Fruit fly (Drosophila melanogaster) whole organism, embryonic: Measurements from ENCODE around the gene CG18301.
A peak's percentile ranks its signal among the peaks of the same experiment; 100 is the strongest.

ENCODE experiments used
- ATbp ChIP-seq: fragments of 200-800 bp; sonication (Bioruptor generic); optimal IDR thresholded peaks from 2 replicates; lab custom pipeline; 2017; ENCODE audit warnings: missing biosample characterization, mild to moderate bottlenecking, missing genetic modification characterization, missing genetic modification reagents
- B-H1 ChIP-seq: fragments of 200-800 bp; sonication (Bioruptor generic); IDR thresholded peaks from 3 replicates; pipeline ENCODE4 v1.3.6; 2022; ENCODE audit warnings: missing biosample characterization, missing genetic modification characterization
- CG1024 ChIP-seq: fragments of 200-800 bp; sonication (Bioruptor generic); IDR thresholded peaks from 2 replicates; pipeline ENCODE4 v1.3.6; 2022; ENCODE audit warnings: missing biosample characterization, missing genetic modification characterization
- CG11456 ChIP-seq: fragments of 200-800 bp; sonication (Bioruptor generic); IDR thresholded peaks from 3 replicates; pipeline ENCODE4 v1.3.6; 2022; ENCODE audit warnings: missing biosample characterization, missing genetic modification characterization
- CG11560 ChIP-seq: fragments of 200-800 bp; sonication (Bioruptor generic); IDR thresholded peaks from 3 replicates; pipeline ENCODE4 v1.3.6; 2022; ENCODE audit warnings: missing biosample characterization, missing genetic modification characterization
- CG12155 ChIP-seq: fragments of 200-800 bp; sonication (Bioruptor generic); optimal IDR thresholded peaks from 3 replicates; lab custom pipeline; 2016; ENCODE audit warnings: missing biosample characterization, missing genetic modification characterization
- CG15601 ChIP-seq: fragments of 200-800 bp; sonication (Bioruptor generic); optimal IDR thresholded peaks from 3 replicates; lab custom pipeline; 2019; ENCODE audit warnings: missing biosample characterization, mild to moderate bottlenecking, missing genetic modification characterization, moderate library complexity
- CG17385 ChIP-seq: fragments of 200-800 bp; sonication (Bioruptor generic); optimal IDR thresholded peaks from 3 replicates; lab custom pipeline; 2018; ENCODE audit warnings: missing biosample characterization, mild to moderate bottlenecking, missing genetic modification characterization
- CG33213 ChIP-seq: fragments of 200-800 bp; sonication (Bioruptor generic); optimal IDR thresholded peaks from 3 replicates; lab custom pipeline; 2016; ENCODE audit warnings: missing biosample characterization, missing genetic modification characterization
- CG3407 ChIP-seq: fragments of 200-800 bp; sonication (Bioruptor generic); optimal IDR thresholded peaks from 2 replicates; lab custom pipeline; 2018; ENCODE audit warnings: missing biosample characterization, mild to moderate bottlenecking, missing genetic modification characterization
- CG34224 ChIP-seq: fragments of 200-800 bp; sonication (Bioruptor generic); IDR thresholded peaks from 3 replicates; pipeline ENCODE4 v1.3.6; 2022; ENCODE audit warnings: missing biosample characterization, missing genetic modification characterization; ENCODE audit not compliant: partially characterized antibody
- CG34422 ChIP-seq: fragments of 200-800 bp; sonication (Bioruptor generic); IDR thresholded peaks from 3 replicates; pipeline ENCODE4 v1.3.6; 2022; ENCODE audit warnings: missing biosample characterization, missing genetic modification characterization
- CG4730 ChIP-seq: fragments of 200-800 bp; sonication (Bioruptor generic); IDR thresholded peaks from 2 replicates; pipeline ENCODE4 v1.3.6; 2022; ENCODE audit warnings: missing biosample characterization, missing genetic modification characterization
- CG5953 ChIP-seq: fragments of 200-800 bp; sonication (Bioruptor generic); IDR thresholded peaks from 2 replicates; pipeline ENCODE4 v1.3.6; 2022; ENCODE audit warnings: missing biosample characterization, missing genetic modification characterization
- CG6813 ChIP-seq: fragments of 200-800 bp; sonication (Bioruptor generic); optimal IDR thresholded peaks from 2 replicates; lab custom pipeline; 2017; ENCODE audit warnings: missing biosample characterization, missing genetic modification characterization, mild to moderate bottlenecking, moderate library complexity, missing genetic modification reagents
- CG7372 ChIP-seq: fragments of 200-800 bp; sonication (Bioruptor generic); IDR thresholded peaks from 2 replicates; pipeline ENCODE4 v1.3.6; 2022; ENCODE audit warnings: missing biosample characterization, missing genetic modification characterization
- CG9437 ChIP-seq: fragments of 200-800 bp; sonication (Bioruptor generic); optimal IDR thresholded peaks from 2 replicates; lab custom pipeline; 2018; ENCODE audit warnings: missing biosample characterization, mild to moderate bottlenecking, missing genetic modification characterization
- Chrac-16 ChIP-seq: fragments of 200-800 bp; sonication (Bioruptor generic); optimal IDR thresholded peaks from 3 replicates; lab custom pipeline; 2016; ENCODE audit warnings: missing biosample characterization, missing genetic modification characterization
- Dek ChIP-seq: fragments of 200-800 bp; sonication (Bioruptor generic); optimal IDR thresholded peaks from 3 replicates; lab custom pipeline; 2019; ENCODE audit warnings: missing biosample characterization, mild to moderate bottlenecking, missing genetic modification characterization, moderate library complexity
- Gsc ChIP-seq: fragments of 200-800 bp; sonication (Bioruptor generic); IDR thresholded peaks from 2 replicates; pipeline ENCODE4 v1.3.6; 2022; ENCODE audit warnings: missing biosample characterization, missing genetic modification characterization
- H15 ChIP-seq: fragments of 200-800 bp; sonication (Bioruptor generic); IDR thresholded peaks from 3 replicates; pipeline ENCODE4 v1.3.6; 2022; ENCODE audit warnings: missing biosample characterization, missing genetic modification characterization
- HLH3B ChIP-seq: fragments of 200-800 bp; sonication (Bioruptor generic); IDR thresholded peaks from 2 replicates; pipeline ENCODE4 v1.3.6; 2022; ENCODE audit warnings: missing biosample characterization, missing genetic modification characterization
- HLHmδ ChIP-seq: fragments of 200-800 bp; sonication (Bioruptor generic); optimal IDR thresholded peaks from 2 replicates; lab custom pipeline; 2018; ENCODE audit warnings: missing biosample characterization, mild to moderate bottlenecking, missing genetic modification characterization, moderate library complexity
- Hmr ChIP-seq: fragments of 200-800 bp; sonication (Bioruptor generic); optimal IDR thresholded peaks from 3 replicates; lab custom pipeline; 2017; ENCODE audit warnings: mild to moderate bottlenecking, missing biosample characterization, missing genetic modification reagents, missing genetic modification characterization
- Hr51 ChIP-seq, 2 experiments: fragments of 200-800 bp; sonication (Bioruptor generic); optimal IDR thresholded peaks; 2 replicates in 1 of 2; 3 replicates in 1 of 2; lab custom pipeline; 2016 to 2018; ENCODE audit warnings: missing biosample characterization in 2 of 2, missing genetic modification characterization in 2 of 2, mild to moderate bottlenecking in 1 of 2, moderate library complexity in 1 of 2
- Hr78 ChIP-seq, 2 experiments: fragments of 200-800 bp in 1 of 2; fragments of >200 bp in 1 of 2; sonication (Bioruptor generic) in 1 of 2; optimal IDR thresholded peaks; 2 replicates each; lab custom pipeline; 2017 to 2019; ENCODE audit warnings: missing biosample characterization in 2 of 2, missing genetic modification characterization in 2 of 2, mild to moderate bottlenecking in 1 of 2, moderate library complexity in 1 of 2
- Jarid2 ChIP-seq: fragments of 200-800 bp; sonication (Bioruptor generic); optimal IDR thresholded peaks from 3 replicates; lab custom pipeline; 2017; ENCODE audit warnings: mild to moderate bottlenecking, missing biosample characterization, missing genetic modification reagents, missing genetic modification characterization
- Nf-YC ChIP-seq: fragments of 200-800 bp; optimal IDR thresholded peaks from 3 replicates; lab custom pipeline; 2019; ENCODE audit warnings: missing biosample characterization, mild to moderate bottlenecking, missing genetic modification characterization, moderate library complexity
- PHDP ChIP-seq: fragments of 200-800 bp; sonication (Bioruptor generic); optimal IDR thresholded peaks from 3 replicates; lab custom pipeline; 2018; ENCODE audit warnings: missing biosample characterization, mild to moderate bottlenecking, missing genetic modification characterization, moderate library complexity
- Ptx1 ChIP-seq: fragments of 200-800 bp; sonication (Bioruptor generic); IDR thresholded peaks from 2 replicates; pipeline ENCODE4 v1.3.6; 2022; ENCODE audit warnings: missing biosample characterization, missing genetic modification characterization
- Sry-δ ChIP-seq: fragments of 200-800 bp; sonication (Bioruptor generic); optimal IDR thresholded peaks from 2 replicates; lab custom pipeline; 2016; ENCODE audit warnings: missing biosample characterization, missing genetic modification characterization
- Ssrp ChIP-seq: fragments of 200-800 bp; sonication (Bioruptor generic); optimal IDR thresholded peaks from 2 replicates; lab custom pipeline; 2018; ENCODE audit warnings: missing biosample characterization, mild to moderate bottlenecking, missing genetic modification characterization, moderate library complexity
- TFAM ChIP-seq: fragments of 200-800 bp; sonication (Bioruptor generic); optimal IDR thresholded peaks from 2 replicates; lab custom pipeline; 2017; ENCODE audit warnings: missing biosample characterization, missing genetic modification characterization, inconsistent platforms
- Xrp1 ChIP-seq: fragments of 200-800 bp; sonication (Bioruptor generic); IDR thresholded peaks from 2 replicates; pipeline ENCODE4 v1.3.6; 2022; ENCODE audit warnings: missing biosample characterization, missing genetic modification characterization
- cas ChIP-seq: fragments of 200-800 bp; sonication (Bioruptor generic); IDR thresholded peaks from 2 replicates; pipeline ENCODE4 v1.3.6; 2022; ENCODE audit warnings: missing biosample characterization, missing genetic modification characterization
- corto ChIP-seq: fragments of 200-800 bp; sonication (Bioruptor generic); optimal IDR thresholded peaks from 2 replicates; lab custom pipeline; 2016; ENCODE audit warnings: missing biosample characterization, mild to moderate bottlenecking, missing genetic modification characterization, moderate library complexity
- dpn ChIP-seq, 2 experiments: fragments of 200-800 bp; sonication (Bioruptor generic); optimal IDR thresholded peaks; 3 replicates each; lab custom pipeline; 2016; ENCODE audit warnings: missing biosample characterization in 2 of 2, missing genetic modification characterization in 2 of 2
- dysf ChIP-seq: fragments of 200-800 bp; sonication (Bioruptor generic); IDR thresholded peaks from 3 replicates; pipeline ENCODE4 v1.3.6; 2022; ENCODE audit warnings: missing biosample characterization, missing genetic modification characterization
- gce ChIP-seq: fragments of 200-800 bp; sonication (Bioruptor generic); IDR thresholded peaks from 3 replicates; pipeline ENCODE4 v1.3.6; 2022; ENCODE audit warnings: missing biosample characterization, missing genetic modification characterization
- klu ChIP-seq: fragments of 200-800 bp; sonication (Bioruptor generic); IDR thresholded peaks from 2 replicates; pipeline ENCODE4 v1.3.6; 2022; ENCODE audit warnings: missing biosample characterization, missing genetic modification characterization
- lbe ChIP-seq: fragments of 200-800 bp; sonication (Bioruptor generic); optimal IDR thresholded peaks from 2 replicates; lab custom pipeline; 2016; ENCODE audit warnings: missing biosample characterization, mild to moderate bottlenecking, missing genetic modification characterization
- mirr ChIP-seq: fragments of 200-800 bp; sonication (Bioruptor generic); optimal IDR thresholded peaks from 3 replicates; lab custom pipeline; 2018; ENCODE audit warnings: missing biosample characterization, mild to moderate bottlenecking, missing genetic modification characterization
- mld ChIP-seq: fragments of 200-800 bp; sonication (Bioruptor generic); IDR thresholded peaks from 3 replicates; pipeline ENCODE4 v1.3.6; 2022; ENCODE audit warnings: missing biosample characterization, missing genetic modification characterization; ENCODE audit not compliant: partially characterized antibody
- nau ChIP-seq: fragments of 200-800 bp; sonication (Bioruptor generic); optimal IDR thresholded peaks from 3 replicates; lab custom pipeline; 2017; ENCODE audit warnings: missing biosample characterization, mild to moderate bottlenecking, missing genetic modification characterization, missing genetic modification reagents
- so ChIP-seq: fragments of 200-800 bp; sonication (Bioruptor generic); IDR thresholded peaks from 3 replicates; pipeline ENCODE4 v1.3.6; 2022; ENCODE audit warnings: missing biosample characterization, missing genetic modification characterization
- sob ChIP-seq: fragments of 200-800 bp; sonication (Bioruptor generic); IDR thresholded peaks from 2 replicates; pipeline ENCODE4 v1.3.6; 2022; ENCODE audit warnings: missing biosample characterization, missing genetic modification characterization
- trem ChIP-seq: fragments of 200-800 bp; optimal IDR thresholded peaks from 3 replicates; lab custom pipeline; 2019; ENCODE audit warnings: missing biosample characterization, mild to moderate bottlenecking, missing genetic modification characterization, moderate library complexity
- tup ChIP-seq: fragments of 200-800 bp; sonication (Bioruptor generic); optimal IDR thresholded peaks from 2 replicates; lab custom pipeline; 2016; ENCODE audit warnings: missing biosample characterization, mild to moderate bottlenecking, missing genetic modification characterization, moderate library complexity

The CG18301 gene

DNA sequence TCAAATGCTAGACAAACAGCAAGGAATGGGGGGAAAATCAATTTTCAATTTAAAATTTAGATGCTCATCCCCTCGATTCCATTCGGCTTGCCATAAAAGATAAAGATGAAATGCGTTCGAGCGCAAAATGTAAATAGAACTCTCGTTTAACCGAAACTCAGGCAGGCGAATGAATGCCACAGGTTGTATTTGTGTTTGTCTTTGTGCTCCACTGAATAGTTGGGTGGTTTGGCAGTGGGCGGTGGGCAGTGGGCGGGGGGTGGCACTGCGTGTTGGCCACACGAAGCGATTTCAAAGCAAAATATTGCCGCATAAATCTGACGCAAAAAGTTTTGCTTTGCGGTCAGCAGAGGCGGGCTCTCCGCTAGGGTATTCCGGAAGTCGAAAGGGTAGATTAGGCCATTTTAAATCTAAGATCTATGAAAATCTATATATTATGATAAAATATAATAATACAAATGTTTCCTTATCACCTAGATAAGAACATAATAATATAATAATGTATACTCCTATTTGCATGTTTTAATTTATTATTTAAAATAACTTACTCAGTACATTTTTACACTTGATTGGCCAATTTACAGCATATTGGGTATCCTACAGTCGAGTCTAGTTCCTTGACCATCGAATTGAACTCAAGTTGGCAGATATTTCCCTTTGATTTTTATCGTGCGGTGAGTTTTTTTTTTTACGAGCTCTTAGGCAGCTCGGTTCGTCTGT lies 9.3 kb upstream of the CG18301 start (continued):
- TF ChIP-seq Sry-δ (GFP tag; lab: Kevin White, UChicago): no peak
- peak; percentile 33 for TF ChIP-seq Jarid2
- TF ChIP-seq CG7372: 0 out of 2 replicates have a peak, but pooled peaks have one; percentile 30
- TF ChIP-seq dysf (GFP tag; lab: Robert Waterston, UW): peak; percentile 90
- peak; percentile 11 for TF ChIP-seq CG15601 (tag; lab: Kevin White, UChicago)
- peak; percentile 42 for TF ChIP-seq Chrac-16
- TF ChIP-seq mirr (GFP tag; lab: Kevin White, UChicago): no peak
- peak; percentile 63 for TF ChIP-seq CG9437 (GFP tag; lab: Kevin White, UChicago)
- no peak for TF ChIP-seq TFAM (GFP tag; lab: Kevin White, UChicago)
- peak; percentile 68; the same call in 1 of the 2 replicates for TF ChIP-seq sob
- TF ChIP-seq CG12155 (GFP tag; lab: Kevin White, UChicago): peak; percentile 0
- TF ChIP-seq CG6813 (GFP tag; lab: Kevin White, UChicago): peak; percentile 36
- TF ChIP-seq lbe (GFP tag; lab: Kevin White, UChicago): no peak
- TF ChIP-seq CG34224 (GFP tag; lab: Robert Waterston, UW): no peak
- no peak for TF ChIP-seq mld (GFP tag; lab: Robert Waterston, UW)
- no peak for TF ChIP-seq corto (GFP tag; lab: Kevin White, UChicago)
- TF ChIP-seq ATbp: peak; percentile 51
- TF ChIP-seq CG11560: peak; percentile 60; the same call in 1 of the 3 replicates
- peak; percentile 28 for TF ChIP-seq Dek (tag; lab: Kevin White, UChicago)
- TF ChIP-seq gce (GFP tag; lab: Robert Waterston, UW): no peak
- TF ChIP-seq Hr51 (GFP tag; optimal IDR thresholded peaks at IDR 0.05; lab: Kevin White, UChicago): peak in 1 of 2 experiments; percentile 79
- TF ChIP-seq HLHmδ (GFP tag; lab: Kevin White, UChicago): no peak
- peak; percentile 52 for TF ChIP-seq CG17385 (GFP tag; lab: Kevin White, UChicago)
- TF ChIP-seq dpn (GFP tag; optimal IDR thresholded peaks at IDR 0.05; lab: Kevin White, UChicago): peak in 1 of 2 experiments; percentile 66
- no peak for TF ChIP-seq Gsc (GFP tag; lab: Robert Waterston, UW)
- peak; percentile 85 for TF ChIP-seq Ptx1 (GFP tag; lab: Robert Waterston, UW)
- TF ChIP-seq Hmr: peak; percentile 79
- TF ChIP-seq CG11456 (GFP tag; lab: Robert Waterston, UW): peak; percentile 69; the same call in 2 of the 3 replicates
- TF ChIP-seq Nf-YC (tag; lab: Kevin White, UChicago): no peak
- peak; percentile 49; the same call in 1 of the 2 replicates for TF ChIP-seq klu (GFP tag; lab: Robert Waterston, UW)
- no peak for TF ChIP-seq CG3407
- peak; percentile 60 for TF ChIP-seq Ssrp (tag; lab: Kevin White, UChicago)
- TF ChIP-seq Hr78 (GFP tag; optimal IDR thresholded peaks at IDR 0.05; lab: Kevin White, UChicago): peak in 1 of 2 experiments; percentile 23
- no peak for TF ChIP-seq trem (tag; lab: Kevin White, UChicago)
- TF ChIP-seq cas: no peak
- TF ChIP-seq H15 (GFP tag; lab: Robert Waterston, UW): 0 out of 3 replicates have a peak, but pooled peaks have one; percentile 33
- TF ChIP-seq PHDP (tag; lab: Kevin White, UChicago): peak; percentile 55
- TF ChIP-seq CG4730 (GFP tag; lab: Robert Waterston, UW): peak; percentile 51; the same call in 1 of the 2 replicates
- no peak for TF ChIP-seq CG33213 (GFP tag; lab: Kevin White, UChicago)
- TF ChIP-seq CG1024 (GFP tag; lab: Robert Waterston, UW): no peak
- peak; percentile 66 for TF ChIP-seq nau (GFP tag; lab: Kevin White, UChicago)
- peak; percentile 46; the same call in 2 of the 3 replicates for TF ChIP-seq B-H1
- TF ChIP-seq HLH3B: peak; percentile 37; the same call in 1 of the 2 replicates
- TF ChIP-seq CG5953 (GFP tag; lab: Robert Waterston, UW): no peak
- TF ChIP-seq Xrp1 (GFP tag; lab: Robert Waterston, UW): peak; percentile 62
- TF ChIP-seq CG34422 (GFP tag; lab: Robert Waterston, UW): peak; percentile 60; the same call in 2 of the 3 replicates
- no peak for TF ChIP-seq so (GFP tag; lab: Robert Waterston, UW)
- no peak for TF ChIP-seq tup (GFP tag; lab: Kevin White, UChicago)
